Worm (Caenorhabditis elegans) whole organism, young adult: ENCODE results near the gene hrpa-1.
A peak's percentile ranks its signal among the peaks of the same experiment; 100 is the strongest.

Experiments
- B0019.2 ChIP-seq: fragments of 200-800 bp; sonication (Bioruptor generic); conservative IDR thresholded peaks from 2 replicates; pipeline ENCODE4 v1.3.6; 2022; ENCODE audit warnings: missing genetic modification reagents, missing genetic modification characterization, missing compliant biosample characterization
- F10E7.11 ChIP-seq: sonication (generic microtip); optimal IDR thresholded peaks from 2 replicates; lab custom pipeline; 2017; ENCODE audit warnings: mild to moderate bottlenecking, missing genetic modification characterization, moderate library complexity, missing compliant biosample characterization
- F22D6.2 ChIP-seq: sonication (generic microtip); optimal IDR thresholded peaks from 2 replicates; lab custom pipeline; 2016; ENCODE audit warnings: mild to moderate bottlenecking, missing genetic modification characterization, missing compliant biosample characterization
- F49E8.2 ChIP-seq: sonication (generic microtip); optimal IDR thresholded peaks from 3 replicates; lab custom pipeline; 2017; ENCODE audit warnings: missing genetic modification characterization, mild to moderate bottlenecking, missing compliant biosample characterization, antibody characterized with exemption, moderate library complexity; ENCODE audit not compliant: insufficient read depth
- F55B11.4 ChIP-seq: sonication (generic microtip); optimal IDR thresholded peaks from 2 replicates; lab custom pipeline; 2016; ENCODE audit warnings: missing compliant biosample characterization, missing genetic modification characterization, borderline replicate concordance; ENCODE audit not compliant: insufficient read depth
- K11D2.4 ChIP-seq: fragments of 200-800 bp; sonication (Bioruptor generic); IDR thresholded peaks from 2 replicates; pipeline ENCODE4 v1.3.6; 2022; ENCODE audit warnings: missing genetic modification reagents, missing genetic modification characterization, missing compliant biosample characterization
- Y53F4B.3 ChIP-seq: fragments of 200-800 bp; sonication (Bioruptor generic); IDR thresholded peaks from 2 replicates; pipeline ENCODE4 v1.3.6; 2022; ENCODE audit warnings: missing genetic modification reagents, missing genetic modification characterization, missing compliant biosample characterization
- Y56A3A.18 ChIP-seq: fragments of 200-800 bp; sonication (Bioruptor generic); IDR thresholded peaks from 2 replicates; pipeline ENCODE4 v1.3.6; 2022; ENCODE audit warnings: missing genetic modification reagents, missing genetic modification characterization, missing compliant biosample characterization
- Y67H2A.10 ChIP-seq: fragments of 200-800 bp; sonication (Bioruptor generic); conservative IDR thresholded peaks from 2 replicates; pipeline ENCODE4 v1.3.6; 2022; ENCODE audit warnings: missing genetic modification reagents, missing genetic modification characterization, missing compliant biosample characterization
- akir-1 ChIP-seq: fragments of 200-800 bp; sonication (Bioruptor generic); optimal IDR thresholded peaks from 2 replicates; lab custom pipeline; 2018; ENCODE audit warnings: mild to moderate bottlenecking, missing genetic modification characterization, moderate library complexity, missing compliant biosample characterization
- aptf-2 ChIP-seq: fragments of 200-800 bp; sonication (Bioruptor generic); conservative IDR thresholded peaks from 2 replicates; pipeline ENCODE4 v1.3.6; 2022; ENCODE audit warnings: missing genetic modification reagents, missing genetic modification characterization, missing compliant biosample characterization
- attf-3 ChIP-seq: fragments of 200-800 bp; sonication (Bioruptor generic); conservative IDR thresholded peaks from 2 replicates; pipeline ENCODE4 v1.3.6; 2022; ENCODE audit warnings: missing genetic modification reagents, missing genetic modification characterization, missing compliant biosample characterization
- attf-5 ChIP-seq: fragments of 200-800 bp; sonication (Bioruptor generic); optimal IDR thresholded peaks from 2 replicates; lab custom pipeline; 2018; ENCODE audit warnings: mild to moderate bottlenecking, missing genetic modification characterization, missing compliant biosample characterization
- bed-2 ChIP-seq: fragments of 200-800 bp; sonication (Bioruptor generic); IDR thresholded peaks from 2 replicates; pipeline ENCODE4 v1.3.6; 2022; ENCODE audit warnings: missing genetic modification reagents, missing genetic modification characterization, missing compliant biosample characterization
- ccch-3 ChIP-seq: fragments of 200-800 bp; sonication (Bioruptor generic); optimal IDR thresholded peaks from 2 replicates; lab custom pipeline; 2018; ENCODE audit warnings: mild to moderate bottlenecking, missing genetic modification characterization, missing compliant biosample characterization
- cebp-1 ChIP-seq, 2 experiments: fragments of 200-800 bp in 1 of 2; sonication (Bioruptor generic) in 1 of 2; sonication (generic microtip) in 1 of 2; IDR thresholded peaks in 1 of 2; optimal IDR thresholded peaks in 1 of 2; 2 replicates each; pipeline versions ENCODE4 v1.3.6 to Lab custom; 2017 to 2022; ENCODE audit warnings: missing compliant biosample characterization in 2 of 2, missing genetic modification characterization in 2 of 2, mild to moderate bottlenecking in 1 of 2, missing genetic modification reagents in 1 of 2, moderate library complexity in 1 of 2
- cebp-2 ChIP-seq: fragments of 200-800 bp; sonication (Bioruptor generic); IDR thresholded peaks from 2 replicates; pipeline ENCODE4 v1.3.6; 2022; ENCODE audit warnings: missing genetic modification characterization, missing compliant biosample characterization
- ceh-100 ChIP-seq: fragments of 200-800 bp; sonication (Bioruptor generic); IDR thresholded peaks from 2 replicates; pipeline ENCODE4 v1.3.6; 2022; ENCODE audit warnings: missing genetic modification reagents, missing genetic modification characterization, missing compliant biosample characterization
- ceh-58 ChIP-seq: fragments of 200-800 bp; sonication (Bioruptor generic); IDR thresholded peaks from 2 replicates; pipeline ENCODE4 v1.3.6; 2022; ENCODE audit warnings: missing genetic modification characterization, missing compliant biosample characterization
- die-1 ChIP-seq: sonication (generic microtip); optimal IDR thresholded peaks from 2 replicates; lab custom pipeline; 2016; ENCODE audit warnings: missing genotype, mild to moderate bottlenecking, missing genetic modification characterization, missing compliant biosample characterization
- dox-1 ChIP-seq: fragments of 200-800 bp; sonication (Bioruptor generic); IDR thresholded peaks from 2 replicates; pipeline ENCODE4 v1.3.6; 2022; ENCODE audit warnings: missing genetic modification reagents, missing genetic modification characterization, missing compliant biosample characterization
- egl-18 ChIP-seq: fragments of 200-800 bp; sonication (Bioruptor generic); IDR thresholded peaks from 2 replicates; pipeline ENCODE4 v1.3.6; 2022; ENCODE audit warnings: missing genetic modification reagents, missing genetic modification characterization, missing compliant biosample characterization
- egl-44 ChIP-seq: fragments of 200-800 bp; sonication (Bioruptor generic); IDR thresholded peaks from 2 replicates; pipeline ENCODE4 v1.3.6; 2022; ENCODE audit warnings: missing genetic modification reagents, missing genetic modification characterization, missing compliant biosample characterization
- egrh-3 ChIP-seq: fragments of 200-800 bp; sonication (Bioruptor generic); IDR thresholded peaks from 2 replicates; pipeline ENCODE4 v1.3.6; 2022; ENCODE audit warnings: missing genetic modification reagents, missing genetic modification characterization, missing compliant biosample characterization
- ekl-4 ChIP-seq: fragments of 200-800 bp; sonication (Bioruptor generic); IDR thresholded peaks from 2 replicates; pipeline ENCODE4 v1.3.6; 2022; ENCODE audit warnings: missing genetic modification reagents, missing genetic modification characterization, missing compliant biosample characterization
- ets-4 ChIP-seq: fragments of 200-800 bp; sonication (Bioruptor generic); optimal IDR thresholded peaks from 2 replicates; lab custom pipeline; 2018; ENCODE audit warnings: mild to moderate bottlenecking, missing genetic modification characterization, missing compliant biosample characterization
- fkh-3 ChIP-seq: sonication (generic microtip); optimal IDR thresholded peaks from 2 replicates; lab custom pipeline; 2016; ENCODE audit warnings: mild to moderate bottlenecking, missing genetic modification characterization, missing compliant biosample characterization
- him-1 ChIP-seq: sonication (generic microtip); optimal IDR thresholded peaks from 2 replicates; lab custom pipeline; 2016; ENCODE audit warnings: missing genotype, missing genetic modification reagents, missing genetic modification characterization, missing compliant biosample characterization
- hsf-1 ChIP-seq: fragments of 200-800 bp; sonication (Bioruptor generic); IDR thresholded peaks from 2 replicates; pipeline ENCODE4 v1.3.6; 2022; ENCODE audit warnings: missing genetic modification reagents, missing genetic modification characterization, missing compliant biosample characterization
- lag-1 ChIP-seq: fragments of 200-800 bp; sonication (Bioruptor generic); IDR thresholded peaks from 2 replicates; pipeline ENCODE4 v1.3.6; 2022; ENCODE audit warnings: missing genetic modification reagents, missing genetic modification characterization, missing compliant biosample characterization
- lin-35 ChIP-seq, 3 experiments: fragments of 150-350 bp in 2 of 3; sonication (generic microtip) in 1 of 3; optimal IDR thresholded peaks; 2 replicates each; lab custom pipeline; 2014 to 2018; ENCODE audit warnings: missing biosample characterization in 3 of 3, missing genetic modification characterization in 3 of 3, missing genetic modification reagents in 3 of 3
- lin-40 ChIP-seq: sonication (generic microtip); optimal IDR thresholded peaks from 2 replicates; lab custom pipeline; 2016; ENCODE audit warnings: missing genetic modification characterization, mild to moderate bottlenecking, missing compliant biosample characterization, missing genotype, missing genetic modification reagents
- lin-54 ChIP-seq: fragments of 200-800 bp; sonication (Bioruptor generic); optimal IDR thresholded peaks from 2 replicates; lab custom pipeline; 2018; ENCODE audit warnings: mild to moderate bottlenecking, missing genetic modification characterization, missing compliant biosample characterization
- lsl-1 ChIP-seq: fragments of 200-800 bp; sonication (Bioruptor generic); optimal IDR thresholded peaks from 2 replicates; lab custom pipeline; 2018; ENCODE audit warnings: mild to moderate bottlenecking, missing genetic modification characterization, moderate library complexity, missing compliant biosample characterization
- madf-10 ChIP-seq: sonication (generic microtip); optimal IDR thresholded peaks from 2 replicates; lab custom pipeline; 2016; ENCODE audit warnings: mild to moderate bottlenecking, missing genetic modification characterization, missing compliant biosample characterization
- madf-3 ChIP-seq: fragments of 200-800 bp; sonication (Bioruptor generic); IDR thresholded peaks from 2 replicates; pipeline ENCODE4 v1.3.6; 2022; ENCODE audit warnings: missing genetic modification reagents, missing genetic modification characterization, missing compliant biosample characterization
- madf-8 ChIP-seq: fragments of 200-800 bp; sonication (Bioruptor generic); conservative IDR thresholded peaks from 2 replicates; pipeline ENCODE4 v1.3.6; 2022; ENCODE audit warnings: missing genetic modification reagents, missing genetic modification characterization, missing compliant biosample characterization
- mcd-1 ChIP-seq: fragments of 200-800 bp; sonication (Bioruptor generic); IDR thresholded peaks from 2 replicates; pipeline ENCODE4 v1.3.6; 2022; ENCODE audit warnings: missing genetic modification reagents, missing genetic modification characterization, missing compliant biosample characterization
- mxl-1 ChIP-seq: sonication (generic microtip); optimal IDR thresholded peaks from 2 replicates; lab custom pipeline; 2016; ENCODE audit warnings: missing genetic modification characterization, missing compliant biosample characterization
- nfya-2 ChIP-seq: fragments of 200-800 bp; sonication (Bioruptor generic); IDR thresholded peaks from 2 replicates; pipeline ENCODE4 v1.3.6; 2022; ENCODE audit warnings: missing genetic modification reagents, missing genetic modification characterization, missing compliant biosample characterization
- nhr-179 ChIP-seq: sonication (generic microtip); optimal IDR thresholded peaks from 2 replicates; lab custom pipeline; 2016; ENCODE audit warnings: mild to moderate bottlenecking, missing genetic modification characterization, missing compliant biosample characterization
- rec-8 ChIP-seq, 2 experiments: sonication (generic microtip); optimal IDR thresholded peaks; 2 replicates each; lab custom pipeline; 2016; ENCODE audit warnings: mild to moderate bottlenecking in 2 of 2, missing genetic modification characterization in 2 of 2, missing genetic modification reagents in 2 of 2, missing genotype in 2 of 2, missing biosample characterization in 1 of 2, missing compliant biosample characterization in 1 of 2, moderate library complexity in 1 of 2
- sea-2 ChIP-seq: fragments of 200-800 bp; sonication (Bioruptor generic); IDR thresholded peaks from 2 replicates; pipeline ENCODE4 v1.3.6; 2022; ENCODE audit warnings: missing genetic modification characterization, missing compliant biosample characterization
- sptf-2 ChIP-seq: fragments of 200-800 bp; sonication (Bioruptor generic); optimal IDR thresholded peaks from 2 replicates; lab custom pipeline; 2018; ENCODE audit warnings: mild to moderate bottlenecking, missing genetic modification characterization, missing compliant biosample characterization
- tlf-1 ChIP-seq: fragments of 200-800 bp; sonication (Bioruptor generic); optimal IDR thresholded peaks from 2 replicates; lab custom pipeline; 2018; ENCODE audit warnings: mild to moderate bottlenecking, missing genetic modification characterization, missing compliant biosample characterization
- zim-3 ChIP-seq: sonication (generic microtip); optimal IDR thresholded peaks from 2 replicates; lab custom pipeline; 2017; ENCODE audit warnings: mild to moderate bottlenecking, missing genetic modification characterization, moderate library complexity, missing compliant biosample characterization
- ztf-26 ChIP-seq: sonication (generic microtip); optimal IDR thresholded peaks from 2 replicates; lab custom pipeline; 2017; ENCODE audit warnings: missing genetic modification characterization, missing compliant biosample characterization

hrpa-1 gene

ce11 chrIV:3294553-3295185, 44.0 kb downstream of the hrpa-1 start, which contains the start of gene W08E12.7 (continued):
- TF ChIP-seq rec-8 (tag; optimal IDR thresholded peaks at IDR 0.05; lab: Kevin White, UChicago) = peak; percentile 32 to 36
- peak; percentile 62; the same call in 1 of the 2 replicates for TF ChIP-seq aptf-2
- TF ChIP-seq zim-3 (tag; lab: Kevin White, UChicago) = no peak
- TF ChIP-seq F49E8.2 (tag; lab: Kevin White, UChicago) = peak; percentile 94
- peak; percentile 87 for TF ChIP-seq madf-8 (GFP tag; lab: Robert Waterston, UW)
- peak; percentile 74 for TF ChIP-seq attf-3
- TF ChIP-seq lsl-1 (GFP tag; lab: Kevin White, UChicago) = peak; percentile 92
- TF ChIP-seq bed-2 (GFP tag; lab: Robert Waterston, UW) = 0 out of 2 replicates have a peak, but pooled peaks have one; percentile 38
- peak; percentile 93 for TF ChIP-seq B0019.2 (GFP tag; lab: Robert Waterston, UW)
- peak; percentile 61; the same call in 1 of the 2 replicates for TF ChIP-seq hsf-1 (GFP tag; lab: Robert Waterston, UW)
- no peak for TF ChIP-seq ets-4 (GFP tag; lab: Kevin White, UChicago)
- no peak for TF ChIP-seq ccch-3 (GFP tag; lab: Kevin White, UChicago)
- TF ChIP-seq K11D2.4 = peak; percentile 83
- TF ChIP-seq sptf-2 (GFP tag; lab: Kevin White, UChicago) = peak; percentile 61
- peak; percentile 30 for TF ChIP-seq him-1 (tag; lab: Kevin White, UChicago)
- no peak for TF ChIP-seq akir-1 (GFP tag; lab: Kevin White, UChicago)
- TF ChIP-seq die-1 (tag; lab: Kevin White, UChicago) = peak; percentile 45
- no peak for TF ChIP-seq sea-2
- peak; percentile 87 for TF ChIP-seq lin-40
- TF ChIP-seq F55B11.4 (tag; lab: Kevin White, UChicago) = no peak
- peak; percentile 85 for TF ChIP-seq Y67H2A.10 (GFP tag; lab: Robert Waterston, UW)
- TF ChIP-seq ekl-4 (GFP tag; lab: Robert Waterston, UW) = peak; percentile 74
- TF ChIP-seq ceh-58 (GFP tag; lab: Robert Waterston, UW) = no peak
- no peak for TF ChIP-seq nhr-179
- peak; percentile 36 to 93 (median 36) for TF ChIP-seq lin-35 (GFP tag; optimal IDR thresholded peaks at IDR 0.05; lab: Kevin White, UChicago)
- peak; percentile 95 for TF ChIP-seq ceh-100
- no peak for TF ChIP-seq F10E7.11 (tag; lab: Kevin White, UChicago)
- no peak for TF ChIP-seq fkh-3 (tag; lab: Kevin White, UChicago)
- TF ChIP-seq attf-5 (GFP tag; lab: Kevin White, UChicago) = peak; percentile 99
- no peak for TF ChIP-seq egl-18 (GFP tag; lab: Robert Waterston, UW)
- peak; percentile 90 for TF ChIP-seq madf-3 (GFP tag; lab: Robert Waterston, UW)
- no peak for TF ChIP-seq egrh-3 (GFP tag; lab: Robert Waterston, UW)
- peak; percentile 76 for TF ChIP-seq madf-10
- TF ChIP-seq lin-54 (GFP tag; lab: Kevin White, UChicago) = peak; percentile 96
- no peak for TF ChIP-seq mxl-1 (tag; lab: Kevin White, UChicago)
- TF ChIP-seq dox-1 (GFP tag; lab: Robert Waterston, UW) = peak; percentile 96
- no peak for TF ChIP-seq egl-44 (GFP tag; lab: Robert Waterston, UW)
- peak; percentile 92 for TF ChIP-seq tlf-1
- TF ChIP-seq mcd-1 (GFP tag; lab: Robert Waterston, UW) = peak; percentile 98
- TF ChIP-seq lag-1 (GFP tag; lab: Robert Waterston, UW) = no peak
- no peak for TF ChIP-seq Y56A3A.18 (GFP tag; lab: Robert Waterston, UW)
- peak; percentile 67 for TF ChIP-seq Y53F4B.3 (GFP tag; lab: Robert Waterston, UW)
- TF ChIP-seq nfya-2 (GFP tag; lab: Robert Waterston, UW) = no peak
- TF ChIP-seq F22D6.2 = peak; percentile 55
- TF ChIP-seq cebp-2 (GFP tag; lab: Robert Waterston, UW) = no peak
- TF ChIP-seq cebp-1 (GFP tag; IDR thresholded peaks at IDR 0.05; lab: Robert Waterston, UW) = peak; percentile 28; the same call in 1 of the 2 replicates
- peak; percentile 85 for TF ChIP-seq cebp-1 (tag; optimal IDR thresholded peaks at IDR 0.05; lab: Kevin White, UChicago)
- peak; percentile 2 for TF ChIP-seq ztf-26
